6 worm cellular contexts compared by ENCODE assay signal in genomic region chrII:13954077-13954476, ce11.
TF ChIP-seq lines count a peak whose summit lies in the region.

No protein-coding gene starts in this region.

TF ChIP-seq in whole organism, L1 larva, 84 proteins besides CTCF, POLR2A, EP300 and RAD21 (continues in another document):
- no peak for TF ChIP-seq nhr-237 (tag; optimal IDR thresholded peaks at IDR 0.05; lab: Kevin White, UChicago)
- TF ChIP-seq lin-14 (GFP tag; optimal IDR thresholded peaks at IDR 0.05; lab: Kevin White, UChicago) = peak; percentile 83
- TF ChIP-seq nhr-90 (tag; optimal IDR thresholded peaks at IDR 0.05; lab: Kevin White, UChicago; ENCODE audit: poor library complexity) = peak; percentile 45
- peak; percentile 3 for TF ChIP-seq blmp-1 (tag; optimal IDR thresholded peaks at IDR 0.05; lab: Kevin White, UChicago)
- peak in 1 of 6 experiments; percentile 39 for TF ChIP-seq elt-3 (tag; optimal IDR thresholded peaks at IDR 0.05; lab: Kevin White, UChicago)
- peak; percentile 25 for TF ChIP-seq nhr-85 (tag; lab: Kevin White, UChicago)
- TF ChIP-seq hlh-17 (GFP tag; optimal IDR thresholded peaks at IDR 0.05; lab: Kevin White, UChicago; ENCODE audit: borderline replicate concordance) = no peak
- TF ChIP-seq dpl-1 (GFP tag; optimal IDR thresholded peaks at IDR 0.05; lab: Kevin White, UChicago) = peak in 1 of 3 experiments; percentile 28
- TF ChIP-seq tbx-2 (tag; optimal IDR thresholded peaks at IDR 0.05; lab: Kevin White, UChicago) = peak; percentile 1
- peak; percentile 86 for TF ChIP-seq elt-2 (tag; optimal IDR thresholded peaks at IDR 0.05; lab: Kevin White, UChicago)
- peak; percentile 64 for TF ChIP-seq mep-1 (tag; optimal IDR thresholded peaks at IDR 0.05; lab: Kevin White, UChicago)
- TF ChIP-seq lin-35 (GFP tag; optimal IDR thresholded peaks at IDR 0.05; lab: Kevin White, UChicago) = peak in 1 of 2 experiments; percentile 44
- peak in 1 of 2 experiments; percentile 5 for TF ChIP-seq mdl-1 (tag; optimal IDR thresholded peaks at IDR 0.05; lab: Kevin White, UChicago)
- TF ChIP-seq lsy-2 (tag; optimal IDR thresholded peaks at IDR 0.05; lab: Kevin White, UChicago) = peak; percentile 16 to 38

TF ChIP-seq in whole organism, L2 larva, 48 proteins besides CTCF, POLR2A, EP300 and RAD21 (continues in another document):
- TF ChIP-seq nhr-10 (tag; optimal IDR thresholded peaks at IDR 0.05; lab: Kevin White, UChicago) (no peak), snpc-4 (tag; optimal IDR thresholded peaks at IDR 0.05; lab: Kevin White, UChicago) (no peak), zag-1 (tag; optimal IDR thresholded peaks at IDR 0.05; lab: Kevin White, UChicago) (no peak), Y55F3AM.14 (GFP tag; optimal IDR thresholded peaks at IDR 0.05; lab: Kevin White, UChicago) (no peak), lsy-2 (tag; optimal IDR thresholded peaks at IDR 0.05; lab: Kevin White, UChicago) (peak in 1 of 2 experiments; percentile 57), nhr-237 (tag; optimal IDR thresholded peaks at IDR 0.05; lab: Kevin White, UChicago) (no peak), elt-3 (tag; optimal IDR thresholded peaks at IDR 0.05; lab: Kevin White, UChicago) (no peak), nhr-129 (tag; optimal IDR thresholded peaks at IDR 0.05; lab: Kevin White, UChicago) (peak; percentile 100), alr-1 (tag; optimal IDR thresholded peaks at IDR 0.05; lab: Kevin White, UChicago) (no peak), crh-2 (tag; optimal IDR thresholded peaks at IDR 0.05; lab: Kevin White, UChicago) (peak; percentile 79), mbf-1 (tag; optimal IDR thresholded peaks at IDR 0.05; lab: Kevin White, UChicago) (no peak), C34F6.9 (tag; optimal IDR thresholded peaks at IDR 0.05; lab: Kevin White, UChicago) (peak; percentile 27), ceh-82 (tag; optimal IDR thresholded peaks at IDR 0.05; lab: Kevin White, UChicago) (no peak), sma-3 (GFP tag; optimal IDR thresholded peaks at IDR 0.05; lab: Kevin White, UChicago) (peak; percentile 62), ztf-1 (GFP tag; conservative IDR thresholded peaks at IDR 0.05; lab: Robert Waterston, UW) (no peak), ztf-4 (tag; optimal IDR thresholded peaks at IDR 0.05; lab: Kevin White, UChicago) (no peak)

TF ChIP-seq in whole organism, L3 larva, 47 proteins besides CTCF, POLR2A, EP300 and RAD21:
- TF ChIP-seq pha-4 (tag; optimal IDR thresholded peaks at IDR 0.05; lab: Kevin White, UChicago) (peak; percentile 75), pqm-1 (tag; optimal IDR thresholded peaks at IDR 0.05; lab: Kevin White, UChicago) (peak; percentile 78), jun-1 (tag; optimal IDR thresholded peaks at IDR 0.05; lab: Kevin White, UChicago) (peak; percentile 12), elt-3 (tag; optimal IDR thresholded peaks at IDR 0.05; lab: Kevin White, UChicago) (no peak), elt-2 (tag; optimal IDR thresholded peaks at IDR 0.05; lab: Kevin White, UChicago) (peak; percentile 91), snpc-4 (tag; optimal IDR thresholded peaks at IDR 0.05; lab: Kevin White, UChicago) (peak; percentile 62), nhr-12 (tag; optimal IDR thresholded peaks at IDR 0.05; lab: Kevin White, UChicago) (no peak)

TF ChIP-seq in whole organism, L4 larva, 104 proteins besides CTCF, POLR2A, EP300 and RAD21 (continues in another document):
- TF ChIP-seq mdl-1 (tag; optimal IDR thresholded peaks at IDR 0.05; lab: Kevin White, UChicago) = peak in 1 of 2 experiments; percentile 33
- TF ChIP-seq tra-1 (GFP tag; IDR thresholded peaks at IDR 0.05; lab: Robert Waterston, UW) = no peak
- 0 out of 2 replicates have a peak, but pooled peaks have one; percentile 29 for TF ChIP-seq mdt-29 (GFP tag; IDR thresholded peaks at IDR 0.05; lab: Robert Waterston, UW)
- TF ChIP-seq daf-16 (GFP tag; optimal IDR thresholded peaks at IDR 0.05; lab: Kevin White, UChicago) = no peak
- TF ChIP-seq daf-16 (tag; optimal IDR thresholded peaks at IDR 0.05; lab: Kevin White, UChicago) = peak; percentile 95
- TF ChIP-seq dmd-9 (GFP tag; IDR thresholded peaks at IDR 0.05; lab: Robert Waterston, UW) = no peak
- peak; percentile 94 for TF ChIP-seq nhr-28 (tag; optimal IDR thresholded peaks at IDR 0.05; lab: Kevin White, UChicago)
- no peak for TF ChIP-seq arid-1 (GFP tag; conservative IDR thresholded peaks at IDR 0.05; lab: Robert Waterston, UW)
- no peak for TF ChIP-seq dmd-8 (GFP tag; IDR thresholded peaks at IDR 0.05; lab: Robert Waterston, UW)
- TF ChIP-seq mep-1 (tag; optimal IDR thresholded peaks at IDR 0.05; lab: Kevin White, UChicago) = peak; percentile 77
- TF ChIP-seq mxl-2 (GFP tag; conservative IDR thresholded peaks at IDR 0.05; lab: Robert Waterston, UW) = no peak
- peak; percentile 85 for TF ChIP-seq nhr-6 (tag; optimal IDR thresholded peaks at IDR 0.05; lab: Kevin White, UChicago)
- TF ChIP-seq nhr-76 (tag; optimal IDR thresholded peaks at IDR 0.05; lab: Kevin White, UChicago) = no peak
- TF ChIP-seq snpc-4 (tag; optimal IDR thresholded peaks at IDR 0.05; lab: Kevin White, UChicago) = no peak
- TF ChIP-seq Y105C5A.15 (GFP tag; IDR thresholded peaks at IDR 0.05; lab: Robert Waterston, UW) = no peak
- peak in 1 of 2 experiments; percentile 63 for TF ChIP-seq hif-1 (tag; optimal IDR thresholded peaks at IDR 0.05; lab: Kevin White, UChicago)
- TF ChIP-seq aha-1 (tag; lab: Kevin White, UChicago) = peak; percentile 63
- 0 out of 2 replicates have a peak, but pooled peaks have one; percentile 25 for TF ChIP-seq T26A8.4 (GFP tag; IDR thresholded peaks at IDR 0.05; lab: Robert Waterston, UW)
- TF ChIP-seq duxl-1 (tag; optimal IDR thresholded peaks at IDR 0.05; lab: Kevin White, UChicago; ENCODE audit: poor library complexity) = no peak

TF ChIP-seq in whole organism, late embryonic, 69 proteins besides CTCF, POLR2A, EP300 and RAD21:
- TF ChIP-seq elt-2 (tag; optimal IDR thresholded peaks at IDR 0.05; lab: Kevin White, UChicago) (peak; percentile 59), nhr-232 (tag; optimal IDR thresholded peaks at IDR 0.05; lab: Kevin White, UChicago) (no peak)

TF ChIP-seq in whole organism, young adult, 124 proteins besides CTCF, POLR2A, EP300 and RAD21 (continues in another document):
- no peak for TF ChIP-seq K12H6.12 (tag; optimal IDR thresholded peaks at IDR 0.05; lab: Kevin White, UChicago)
- TF ChIP-seq let-526 (GFP tag; IDR thresholded peaks at IDR 0.05; lab: Robert Waterston, UW) = no peak
- TF ChIP-seq tlf-1 (GFP tag; optimal IDR thresholded peaks at IDR 0.05; lab: Kevin White, UChicago) = no peak
- peak; percentile 42 for TF ChIP-seq dox-1 (GFP tag; IDR thresholded peaks at IDR 0.05; lab: Robert Waterston, UW)
- peak; percentile 50 for TF ChIP-seq lin-40 (tag; optimal IDR thresholded peaks at IDR 0.05; lab: Kevin White, UChicago)
- TF ChIP-seq ama-1 (optimal IDR thresholded peaks at IDR 0.05; lab: Kevin White, UChicago) = no peak
- TF ChIP-seq ama-1 (GFP tag; optimal IDR thresholded peaks at IDR 0.05; lab: Kevin White, UChicago) = no peak
- peak; percentile 31; the same call in 1 of the 2 replicates for TF ChIP-seq zfh-2 (GFP tag; conservative IDR thresholded peaks at IDR 0.05; lab: Robert Waterston, UW)
- no peak for TF ChIP-seq cebp-1 (GFP tag; IDR thresholded peaks at IDR 0.05; lab: Robert Waterston, UW)
- TF ChIP-seq cebp-1 (tag; optimal IDR thresholded peaks at IDR 0.05; lab: Kevin White, UChicago) = peak; percentile 34
- TF ChIP-seq dpl-1 (GFP tag; optimal IDR thresholded peaks at IDR 0.05; lab: Kevin White, UChicago) = no peak
- TF ChIP-seq F49E8.2 (tag; optimal IDR thresholded peaks at IDR 0.05; lab: Kevin White, UChicago; ENCODE audit: insufficient read depth) = no peak
- peak; percentile 61 for TF ChIP-seq hmg-1.2 (GFP tag; IDR thresholded peaks at IDR 0.05; lab: Robert Waterston, UW)
- no peak for TF ChIP-seq aptf-2 (GFP tag; conservative IDR thresholded peaks at IDR 0.05; lab: Robert Waterston, UW)
- TF ChIP-seq sea-2 (GFP tag; IDR thresholded peaks at IDR 0.05; lab: Robert Waterston, UW) = no peak
- no peak for TF ChIP-seq hlh-12 (tag; optimal IDR thresholded peaks at IDR 0.05; lab: Kevin White, UChicago)
- no peak for TF ChIP-seq mxl-1 (tag; optimal IDR thresholded peaks at IDR 0.05; lab: Kevin White, UChicago)
- no peak for TF ChIP-seq bed-1 (GFP tag; IDR thresholded peaks at IDR 0.05; lab: Robert Waterston, UW)
- TF ChIP-seq hlh-26 (GFP tag; conservative IDR thresholded peaks at IDR 0.05; lab: Robert Waterston, UW) = no peak
- no peak for TF ChIP-seq B0035.1 (tag; optimal IDR thresholded peaks at IDR 0.05; lab: Kevin White, UChicago)
- 0 out of 2 replicates have a peak, but pooled peaks have one; percentile 79 for TF ChIP-seq cebp-2 (GFP tag; IDR thresholded peaks at IDR 0.05; lab: Robert Waterston, UW)
- no peak for TF ChIP-seq F39B2.1 (GFP tag; IDR thresholded peaks at IDR 0.05; lab: Robert Waterston, UW)
- no peak for TF ChIP-seq nfya-2 (GFP tag; IDR thresholded peaks at IDR 0.05; lab: Robert Waterston, UW)
- TF ChIP-seq ztf-25 (GFP tag; IDR thresholded peaks at IDR 0.05; lab: Robert Waterston, UW) = no peak
- no peak for TF ChIP-seq nhr-179 (tag; optimal IDR thresholded peaks at IDR 0.05; lab: Kevin White, UChicago)
- no peak for TF ChIP-seq mel-28 (tag; optimal IDR thresholded peaks at IDR 0.05; lab: Kevin White, UChicago; ENCODE audit: borderline replicate concordance)
- TF ChIP-seq ceh-40 (GFP tag; IDR thresholded peaks at IDR 0.05; lab: Robert Waterston, UW) = no peak
- no peak for TF ChIP-seq madf-3 (GFP tag; IDR thresholded peaks at IDR 0.05; lab: Robert Waterston, UW)
- TF ChIP-seq pha-4 (tag; optimal IDR thresholded peaks at IDR 0.05; lab: Kevin White, UChicago) = no peak
- TF ChIP-seq akir-1 (GFP tag; optimal IDR thresholded peaks at IDR 0.05; lab: Kevin White, UChicago) = no peak
- no peak for TF ChIP-seq snpc-3.4 (tag; optimal IDR thresholded peaks at IDR 0.05; lab: Kevin White, UChicago)
- TF ChIP-seq snpc-4 (GFP tag; optimal IDR thresholded peaks at IDR 0.05; lab: Kevin White, UChicago) = no peak
- peak in 2 of 4 experiments; percentile 48 to 61 for TF ChIP-seq snpc-4 (tag; optimal IDR thresholded peaks at IDR 0.05; lab: Kevin White, UChicago)
- TF ChIP-seq snpc-1.1 (tag; optimal IDR thresholded peaks at IDR 0.05; lab: Kevin White, UChicago; ENCODE audit: insufficient read depth) = no peak
- no peak for TF ChIP-seq unc-62 (GFP tag; optimal IDR thresholded peaks at IDR 0.05; lab: Kevin White, UChicago)
- no peak for TF ChIP-seq F57A8.1 (GFP tag; optimal IDR thresholded peaks at IDR 0.05; lab: Kevin White, UChicago)
- no peak for TF ChIP-seq attf-3 (GFP tag; conservative IDR thresholded peaks at IDR 0.05; lab: Robert Waterston, UW)
- no peak for TF ChIP-seq hrde-1 (tag; optimal IDR thresholded peaks at IDR 0.05; lab: Kevin White, UChicago; ENCODE audit: borderline replicate concordance)
- no peak for TF ChIP-seq ztf-22 (GFP tag; optimal IDR thresholded peaks at IDR 0.05; lab: Kevin White, UChicago)
- peak; percentile 60 for TF ChIP-seq ztf-26 (tag; optimal IDR thresholded peaks at IDR 0.05; lab: Kevin White, UChicago)
- TF ChIP-seq nhr-80 (tag; optimal IDR thresholded peaks at IDR 0.05; lab: Kevin White, UChicago) = peak; percentile 86
